Worm (Caenorhabditis elegans) whole organism, L4 larva: ENCODE measurements around the gene sri-1.
A peak's percentile ranks its signal among the peaks of the same experiment; 100 is the strongest.

Experiments
- T26A8.4 ChIP-seq: fragments of 200-800 bp; sonication (Bioruptor generic); IDR thresholded peaks from 2 replicates; pipeline ENCODE4 v1.3.6; 2022; ENCODE audit warnings: missing genetic modification characterization, missing compliant biosample characterization
- attf-4 ChIP-seq: sonication (generic microtip); optimal IDR thresholded peaks from 3 replicates; lab custom pipeline; 2017; ENCODE audit warnings: missing biosample characterization, missing genetic modification characterization
- ceh-28 ChIP-seq: fragments of 150-350 bp; optimal IDR thresholded peaks from 2 replicates; lab custom pipeline; 2014; ENCODE audit warnings: missing biosample characterization, missing genetic modification reagents, missing genetic modification characterization
- ceh-62 ChIP-seq: sonication (generic microtip); optimal IDR thresholded peaks from 2 replicates; lab custom pipeline; 2017; ENCODE audit warnings: missing biosample characterization, missing genetic modification characterization
- ceh-82 ChIP-seq: sonication (generic microtip); optimal IDR thresholded peaks from 2 replicates; lab custom pipeline; 2017; ENCODE audit warnings: missing biosample characterization, missing genetic modification characterization
- ces-1 ChIP-seq: fragments of 150-350 bp; sonication (generic microtip); optimal IDR thresholded peaks from 4 replicates; lab custom pipeline; 2014; ENCODE audit warnings: missing biosample characterization, missing genetic modification reagents, missing genetic modification characterization
- dmd-9 ChIP-seq: fragments of 200-800 bp; sonication (Bioruptor generic); IDR thresholded peaks from 2 replicates; pipeline ENCODE4 v1.3.6; 2022; ENCODE audit warnings: missing genetic modification reagents, missing genetic modification characterization, missing compliant biosample characterization
- egl-43 ChIP-seq: fragments of 200-800 bp; sonication (Bioruptor generic); IDR thresholded peaks from 2 replicates; pipeline ENCODE4 v1.3.6; 2022; ENCODE audit warnings: missing genetic modification reagents, missing genetic modification characterization, missing compliant biosample characterization
- hlh-11 ChIP-seq: fragments of 200-800 bp; sonication (Bioruptor generic); optimal IDR thresholded peaks from 2 replicates; lab custom pipeline; 2018; ENCODE audit warnings: mild to moderate bottlenecking, missing genetic modification characterization, missing compliant biosample characterization
- hlh-30 ChIP-seq: sonication (generic microtip); optimal IDR thresholded peaks from 2 replicates; lab custom pipeline; 2017; ENCODE audit warnings: antibody characterized with exemption, mild to moderate bottlenecking, missing genetic modification characterization, missing compliant biosample characterization; ENCODE audit not compliant: insufficient read depth
- lim-7 ChIP-seq: fragments of 200-800 bp; sonication (Bioruptor generic); IDR thresholded peaks from 2 replicates; pipeline ENCODE4 v1.3.6; 2022; ENCODE audit warnings: missing genetic modification characterization, missing compliant biosample characterization
- lin-1 ChIP-seq: fragments of 200-800 bp; sonication (Bioruptor generic); IDR thresholded peaks from 2 replicates; pipeline ENCODE4 v1.3.6; 2022; ENCODE audit warnings: missing genetic modification reagents, missing genetic modification characterization, missing compliant biosample characterization
- lir-3 ChIP-seq: sonication (generic microtip); optimal IDR thresholded peaks from 2 replicates; lab custom pipeline; 2016; ENCODE audit warnings: mild to moderate bottlenecking, missing genetic modification characterization, missing compliant biosample characterization
- nhr-111 ChIP-seq: fragments of 200-800 bp; sonication (Bioruptor generic); optimal IDR thresholded peaks from 2 replicates; lab custom pipeline; 2018; ENCODE audit warnings: mild to moderate bottlenecking, missing genetic modification characterization, missing compliant biosample characterization
- nhr-28 ChIP-seq: fragments of 150-350 bp; optimal IDR thresholded peaks from 2 replicates; lab custom pipeline; 2014; ENCODE audit warnings: missing biosample characterization, missing genetic modification characterization
- nhr-41 ChIP-seq: fragments of 200-800 bp; sonication (Bioruptor generic); IDR thresholded peaks from 2 replicates; pipeline ENCODE4 v1.3.6; 2022; ENCODE audit warnings: missing genetic modification reagents, missing genetic modification characterization, missing compliant biosample characterization
- nhr-42 ChIP-seq: fragments of 200-800 bp; sonication (Bioruptor generic); IDR thresholded peaks from 2 replicates; pipeline ENCODE4 v1.3.6; 2022; ENCODE audit warnings: missing genetic modification characterization, missing compliant biosample characterization
- nhr-76 ChIP-seq: fragments of 150-350 bp; optimal IDR thresholded peaks from 2 replicates; lab custom pipeline; 2014; ENCODE audit warnings: missing biosample characterization, missing genetic modification characterization
- pqm-1 ChIP-seq: sonication (generic microtip); optimal IDR thresholded peaks from 2 replicates; lab custom pipeline; 2017; ENCODE audit warnings: missing biosample characterization, missing genetic modification characterization
- skn-1 ChIP-seq: fragments of 150-350 bp; optimal IDR thresholded peaks from 2 replicates; lab custom pipeline; 2014; ENCODE audit warnings: missing biosample characterization, missing genetic modification characterization
- snpc-4 ChIP-seq: fragments of 150-350 bp; optimal IDR thresholded peaks from 2 replicates; lab custom pipeline; 2014; ENCODE audit warnings: missing biosample characterization, missing genetic modification characterization
- tag-97 ChIP-seq: fragments of 200-800 bp; sonication (Bioruptor generic); IDR thresholded peaks from 2 replicates; pipeline ENCODE4 v1.3.6; 2022; ENCODE audit warnings: missing genetic modification characterization, missing compliant biosample characterization
- unc-39 ChIP-seq: sonication (generic microtip); optimal IDR thresholded peaks from 2 replicates; lab custom pipeline; 2017; ENCODE audit warnings: missing biosample characterization, missing genetic modification characterization
- unc-62 ChIP-seq, 3 experiments: fragments of 150-350 bp in 1 of 3; sonication (generic microtip); optimal IDR thresholded peaks in 2 of 3; peaks in 1 of 3; 1 replicate in 1 of 3; 2 replicates in 2 of 3; lab custom pipeline; 2014 to 2017; ENCODE audit warnings: missing biosample characterization in 3 of 3, missing genetic modification characterization in 3 of 3, missing genetic modification reagents in 3 of 3, missing genotype in 1 of 3
- zfp-2 ChIP-seq: sonication (generic microtip); optimal IDR thresholded peaks from 2 replicates; lab custom pipeline; 2016; ENCODE audit warnings: mild to moderate bottlenecking, missing genetic modification characterization, missing compliant biosample characterization
- ztf-7 ChIP-seq: fragments of 150-350 bp; optimal IDR thresholded peaks from 2 replicates; lab custom pipeline; 2014; ENCODE audit warnings: missing biosample characterization, missing genetic modification characterization

The sri-1 gene

DNA sequence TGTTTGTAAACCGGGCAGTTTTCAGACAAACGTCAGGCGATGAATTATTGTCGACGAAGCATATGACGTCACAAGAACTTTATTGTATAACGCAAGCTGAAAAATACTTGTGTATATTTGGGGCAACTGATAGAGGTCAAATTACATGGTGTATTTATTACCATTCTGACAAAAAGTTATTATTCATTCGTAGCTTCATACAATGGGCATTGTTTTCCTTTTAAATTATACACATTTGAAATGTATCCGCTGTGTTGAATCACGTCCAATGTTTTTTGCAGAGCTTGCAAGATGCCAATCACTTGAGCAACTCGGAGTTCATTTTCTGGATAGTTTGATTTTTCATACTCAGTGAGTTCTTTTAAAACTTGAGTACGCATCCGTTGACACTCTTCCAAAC, 44.5 kb downstream of the sri-1 start, which contains the start of gene F35E8.13:
Gene F35E8.13 (plus strand): TSS at position 301 of the 400 bp plus-strand sequence.
- TF ChIP-seq egl-43 (GFP tag; lab: Robert Waterston, UW) = no peak
- no peak for TF ChIP-seq ceh-62 (tag; lab: Kevin White, UChicago)
- TF ChIP-seq hlh-11 (tag; lab: Kevin White, UChicago) = no peak
- no peak for TF ChIP-seq ces-1 (GFP tag; lab: Kevin White, UChicago)
- no peak for TF ChIP-seq unc-39 (tag; lab: Kevin White, UChicago)
- TF ChIP-seq ceh-82 = no peak

- TF ChIP-seq ztf-7 (tag; lab: Kevin White, UChicago) (no peak), tag-97 (GFP tag; lab: Robert Waterston, UW) (no peak), pqm-1 (tag; lab: Kevin White, UChicago) (peak; percentile 39), nhr-28 (tag; lab: Kevin White, UChicago) (peak; percentile 93), unc-62 (GFP tag; optimal IDR thresholded peaks at IDR 0.05 in 1 of 2; lab: Kevin White, UChicago) (peak in 1 of 2 experiments; percentile 36), unc-62 (tag; optimal IDR thresholded peaks at IDR 0.05; lab: Kevin White, UChicago) (no peak)
Observed at ce11 chrV:15921102-15921501, 46.3 kb downstream of the sri-1 start, which contains the start of gene cdr-1. Gene cdr-1 (plus strand): TSS chrV:15921309.

- TF ChIP-seq snpc-4 (tag; lab: Kevin White, UChicago) (no peak), lir-3 (no peak), skn-1 (no peak), nhr-111 (no peak), ceh-28 (no peak), hlh-30 (tag; lab: Kevin White, UChicago) (no peak), nhr-42 (GFP tag; lab: Robert Waterston, UW) (no peak), lin-1 (GFP tag; lab: Robert Waterston, UW) (no peak), zfp-2 (tag; lab: Kevin White, UChicago) (no peak), T26A8.4 (GFP tag; lab: Robert Waterston, UW) (no peak), nhr-76 (no peak), tag-97 (GFP tag; lab: Robert Waterston, UW) (no peak), lim-7 (GFP tag; lab: Robert Waterston, UW) (no peak), dmd-9 (no peak)
Observed at ce11 chrV:15920273-15920672, 47.2 kb downstream of the sri-1 start, which contains the start of gene F35E8.10. Gene F35E8.10 (minus strand): TSS chrV:15920373.

DNA sequence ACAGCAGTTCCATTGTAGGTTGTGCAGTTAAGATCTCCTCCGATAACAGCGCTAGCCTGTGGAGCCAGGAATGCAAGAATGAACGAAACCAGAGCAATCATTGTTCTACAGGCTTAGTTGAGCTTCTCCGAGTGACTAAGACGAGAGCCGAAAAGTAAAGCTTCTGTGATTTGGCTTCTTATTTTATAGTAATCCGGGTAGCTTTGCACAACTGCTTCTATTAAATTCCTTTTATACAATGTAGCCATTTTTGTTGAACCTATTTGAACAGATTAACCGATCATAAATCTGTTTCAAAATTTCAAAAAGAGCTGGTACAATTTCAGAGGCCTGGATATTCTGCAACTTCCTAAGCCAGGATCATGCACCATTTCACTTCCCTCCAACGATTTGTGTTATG, 50.0 kb downstream of the sri-1 start, which contains the start of gene F35E8.9:
Gene F35E8.9 (minus strand): TSS at position 101 of the 400 bp plus-strand sequence.
- TF ChIP-seq ceh-62 (tag; lab: Kevin White, UChicago) (no peak), attf-4 (no peak), zfp-2 (tag; lab: Kevin White, UChicago) (no peak), nhr-41 (GFP tag; lab: Robert Waterston, UW) (no peak), nhr-28 (tag; lab: Kevin White, UChicago) (no peak), lin-1 (GFP tag; lab: Robert Waterston, UW) (no peak)
